Fruit fly (Drosophila melanogaster): ENCODE results near the gene CG42718.

dm6 chr3L:16369526-16369925 lies 48.5 kb upstream of the CG42718 start, which contains the start of gene CG18814:
- no peak for TF ChIP-seq psq (optimal IDR thresholded peaks at IDR 0.05)
- TF ChIP-seq Myc (optimal IDR thresholded peaks at IDR 0.05): no peak
